Worm (Caenorhabditis elegans) whole organism, L2 larva: ENCODE results near the gene gba-4.
"Not testable (repeated sequence)": the region's sequence is repeated elsewhere in the genome, so short reads cannot be mapped to it uniquely, and the experiment has no call there.

Source experiments
- aly-2 ChIP-seq: fragments of 150-350 bp; optimal IDR thresholded peaks from 2 replicates; lab custom pipeline; 2014; ENCODE audit warnings: missing biosample characterization, missing genetic modification characterization
- ama-1 ChIP-seq: fragments of 150-350 bp; optimal IDR thresholded peaks from 2 replicates; lab custom pipeline; 2018; ENCODE audit warnings: inconsistent platforms
- ceh-16 ChIP-seq: fragments of 150-350 bp; optimal IDR thresholded peaks from 2 replicates; lab custom pipeline; 2014; ENCODE audit warnings: missing biosample characterization, missing genetic modification characterization
- lsy-2 ChIP-seq, 2 experiments: fragments of 150-350 bp in 1 of 2; sonication (generic microtip) in 1 of 2; optimal IDR thresholded peaks; 2 replicates each; lab custom pipeline; 2014 to 2017; ENCODE audit warnings: missing biosample characterization in 2 of 2, missing genetic modification characterization in 2 of 2
- nhr-11 ChIP-seq: fragments of 150-350 bp; optimal IDR thresholded peaks from 2 replicates; lab custom pipeline; 2014; ENCODE audit warnings: missing biosample characterization, missing genetic modification characterization
- nhr-25 ChIP-seq: fragments of 150-350 bp; sonication (generic microtip); optimal IDR thresholded peaks from 3 replicates; lab custom pipeline; 2014; ENCODE audit warnings: missing biosample characterization, missing genetic modification characterization
- nhr-6 ChIP-seq: fragments of 150-350 bp; optimal IDR thresholded peaks from 2 replicates; lab custom pipeline; 2014; ENCODE audit warnings: missing biosample characterization, missing genetic modification characterization
- snpc-4 ChIP-seq: fragments of 150-350 bp; optimal IDR thresholded peaks from 2 replicates; lab custom pipeline; 2014; ENCODE audit warnings: missing biosample characterization, missing genetic modification characterization
- unc-39 ChIP-seq: fragments of 150-350 bp; optimal IDR thresholded peaks from 2 replicates; lab custom pipeline; 2014; ENCODE audit warnings: missing biosample characterization, missing genetic modification characterization
- zag-1 ChIP-seq: fragments of 150-350 bp; optimal IDR thresholded peaks from 2 replicates; lab custom pipeline; 2014; ENCODE audit warnings: missing biosample characterization, missing genetic modification characterization
- ztf-11 ChIP-seq: sonication (generic microtip); optimal IDR thresholded peaks from 2 replicates; lab custom pipeline; 2017; ENCODE audit warnings: missing biosample characterization, missing genetic modification characterization

DNA sequence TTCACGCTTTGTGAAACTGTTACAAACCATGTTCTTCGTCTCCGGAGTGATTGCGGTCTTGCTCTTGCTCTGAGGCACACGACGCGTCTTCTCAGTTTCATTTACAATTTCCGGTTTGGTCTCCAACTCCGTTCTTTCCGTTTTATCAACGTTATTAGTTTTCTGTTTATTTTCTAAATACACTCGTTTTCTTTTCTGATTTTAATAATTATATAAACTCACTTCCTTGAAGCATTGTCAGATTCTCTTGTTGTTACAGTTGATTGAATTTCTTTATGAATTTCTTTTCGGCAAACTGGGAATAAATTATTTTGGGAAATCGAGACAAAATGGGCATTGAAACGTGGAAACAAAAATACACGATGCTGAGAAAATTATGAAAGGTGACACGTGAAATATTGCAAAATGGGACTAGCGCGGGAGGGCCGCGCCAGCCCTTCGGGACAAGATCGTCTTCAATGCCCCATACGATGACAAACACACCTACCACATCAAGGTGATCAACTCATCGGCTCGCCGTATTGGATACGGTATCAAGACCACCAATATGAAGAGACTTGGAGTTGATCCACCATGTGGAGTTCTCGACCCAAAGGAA lies 42.6 kb downstream of the gba-4 start, which contains the start of the genes ZK354.9 and msp-58:
- not testable (repeated sequence) for TF ChIP-seq zag-1 (tag; lab: Kevin White, UChicago); nhr-11; aly-2 (tag; lab: Kevin White, UChicago); nhr-25 (tag; lab: Kevin White, UChicago); ceh-16 (tag; lab: Kevin White, UChicago); ama-1 (lab: Kevin White, UChicago); nhr-6 (tag; lab: Kevin White, UChicago); snpc-4 (tag; lab: Kevin White, UChicago); lsy-2 (tag; optimal IDR thresholded peaks at IDR 0.05; lab: Kevin White, UChicago); unc-39 (tag; lab: Kevin White, UChicago); ztf-11
